Worm (Caenorhabditis elegans): ENCODE measurements around the gene F53C11.5.

ce11 chrV:13768388-13768787, 19.0 kb upstream of the F53C11.5 start, which contains the start of gene F20G2.3:
- TF ChIP-seq hnd-1 (tag; optimal IDR thresholded peaks at IDR 0.05) (no peak), ets-7 (tag; optimal IDR thresholded peaks at IDR 0.05) (no peak), ama-1 (optimal IDR thresholded peaks at IDR 0.05) (no peak), tbx-11 (GFP tag; IDR thresholded peaks at IDR 0.05) (no peak), hmbx-1 (tag; optimal IDR thresholded peaks at IDR 0.05) (no peak), pes-1 (GFP tag; IDR thresholded peaks at IDR 0.05) (no peak), F13C5.2 (tag; optimal IDR thresholded peaks at IDR 0.05) (no peak), tbx-37 (GFP tag; conservative IDR thresholded peaks at IDR 0.05) (no peak), ceh-36 (tag; optimal IDR thresholded peaks at IDR 0.05) (no peak), tra-4 (tag; optimal IDR thresholded peaks at IDR 0.05) (no peak)

Measured in whole organism, early embryonic.